Fruit fly (Drosophila melanogaster) whole organism, adult: Measurements from ENCODE around the gene CG31804.

ENCODE experiments used
- CG12768 ChIP-seq: fragments of 200-800 bp; sonication (Bioruptor generic); optimal IDR thresholded peaks from 2 replicates; lab custom pipeline; 2017; ENCODE audit warnings: missing biosample characterization, missing genetic modification characterization, mild to moderate bottlenecking, moderate library complexity, missing genetic modification reagents
- cnc ChIP-seq, 2 experiments: fragments of >200 bp; optimal IDR thresholded peaks; 2 replicates each; lab custom pipeline; 2017

dm6 chr2L:17320612-17321011, 42.7 kb upstream of the CG31804 start, which contains the start of gene CG45691:
- no peak for TF ChIP-seq CG12768 (GFP tag; lab: Kevin White, UChicago)
- no peak for TF ChIP-seq cnc (optimal IDR thresholded peaks at IDR 0.05; lab: Kevin White, UChicago)
